Worm (Caenorhabditis elegans) whole organism, L4 larva: Measurements from ENCODE around the gene M28.9.

ENCODE experiments used
- aly-2 ChIP-seq: sonication (generic microtip); optimal IDR thresholded peaks from 2 replicates; lab custom pipeline; 2018; ENCODE audit warnings: missing biosample characterization, missing genetic modification characterization
- daf-8 ChIP-seq: fragments of 200-800 bp; sonication (Bioruptor generic); IDR thresholded peaks from 2 replicates; pipeline ENCODE4 v1.3.6; 2022; ENCODE audit warnings: missing genetic modification characterization, missing compliant biosample characterization
- nhr-237 ChIP-seq: sonication (generic microtip); optimal IDR thresholded peaks from 2 replicates; lab custom pipeline; 2017; ENCODE audit warnings: missing biosample characterization, missing genetic modification characterization
- nhr-6 ChIP-seq: fragments of 150-350 bp; optimal IDR thresholded peaks from 2 replicates; lab custom pipeline; 2014; ENCODE audit warnings: missing biosample characterization, missing genetic modification characterization

- no peak for TF ChIP-seq daf-8
- no peak for TF ChIP-seq nhr-6 (tag; lab: Kevin White, UChicago)
- no peak for TF ChIP-seq aly-2
- no peak for TF ChIP-seq nhr-237 (tag; lab: Kevin White, UChicago)
These were observed 31.8 kb upstream of the M28.9 start, which contains the start of gene ccm-3 for ce11 chrII:10607238-10607961.
